Fruit fly (Drosophila melanogaster) whole organism, pupa: ENCODE measurements around the gene AIF.

ENCODE experiments used
- CG10348 ChIP-seq: fragments of 200-800 bp; sonication (Bioruptor generic); IDR thresholded peaks from 2 replicates; pipeline ENCODE4 v1.3.6; 2022; ENCODE audit warnings: missing biosample characterization, missing genetic modification characterization
- CG12605 ChIP-seq: fragments of 200-800 bp; sonication (Bioruptor generic); IDR thresholded peaks from 2 replicates; pipeline ENCODE4 v1.3.6; 2022; ENCODE audit warnings: missing biosample characterization, missing genetic modification characterization
- CG13204 ChIP-seq: fragments of 200-800 bp; sonication (Bioruptor generic); optimal IDR thresholded peaks from 2 replicates; lab custom pipeline; 2018; ENCODE audit warnings: missing biosample characterization, mild to moderate bottlenecking, missing genetic modification characterization, moderate library complexity
- CG14655 ChIP-seq: fragments of 200-800 bp; sonication (Bioruptor generic); optimal IDR thresholded peaks from 3 replicates; lab custom pipeline; 2017; ENCODE audit warnings: mild to moderate bottlenecking, missing biosample characterization, missing genetic modification reagents, missing genetic modification characterization
- CG15710 ChIP-seq: fragments of 200-800 bp; sonication (Bioruptor generic); optimal IDR thresholded peaks from 2 replicates; lab custom pipeline; 2018; ENCODE audit warnings: missing biosample characterization, mild to moderate bottlenecking, missing genetic modification characterization, moderate library complexity
- CG17806 ChIP-seq: fragments of 200-800 bp; sonication (Bioruptor generic); optimal IDR thresholded peaks from 2 replicates; lab custom pipeline; 2018; ENCODE audit warnings: missing biosample characterization, mild to moderate bottlenecking, missing genetic modification characterization, moderate library complexity
- CG32121 ChIP-seq: fragments of 200-800 bp; sonication (Bioruptor generic); IDR thresholded peaks from 2 replicates; pipeline ENCODE4 v1.3.6; 2022; ENCODE audit warnings: missing biosample characterization, missing genetic modification characterization
- CG34367 ChIP-seq: fragments of 200-800 bp; sonication (Bioruptor generic); optimal IDR thresholded peaks from 2 replicates; lab custom pipeline; 2018; ENCODE audit warnings: missing biosample characterization, mild to moderate bottlenecking, missing genetic modification characterization
- CG4496 ChIP-seq: fragments of 200-800 bp; sonication (Bioruptor generic); IDR thresholded peaks from 3 replicates; pipeline ENCODE4 v1.3.6; 2022; ENCODE audit warnings: missing biosample characterization, missing genetic modification characterization
- CG8159 ChIP-seq: fragments of 200-800 bp; sonication (Bioruptor generic); optimal IDR thresholded peaks from 3 replicates; lab custom pipeline; 2018; ENCODE audit warnings: missing biosample characterization, mild to moderate bottlenecking, missing genetic modification characterization, moderate library complexity
- CG8301 ChIP-seq: fragments of 200-800 bp; sonication (Bioruptor generic); optimal IDR thresholded peaks from 2 replicates; lab custom pipeline; 2018; ENCODE audit warnings: missing biosample characterization, mild to moderate bottlenecking, missing genetic modification characterization
- CG9948 ChIP-seq: fragments of 200-800 bp; sonication (Bioruptor generic); optimal IDR thresholded peaks from 2 replicates; lab custom pipeline; 2018; ENCODE audit warnings: missing biosample characterization, mild to moderate bottlenecking, missing genetic modification characterization, moderate library complexity
- D1 ChIP-seq: fragments of 200-800 bp; sonication (Bioruptor generic); optimal IDR thresholded peaks from 2 replicates; lab custom pipeline; 2018; ENCODE audit warnings: missing biosample characterization, mild to moderate bottlenecking, missing genetic modification characterization, moderate library complexity
- EcR ChIP-seq: fragments of 200-800 bp; sonication (Bioruptor generic); optimal IDR thresholded peaks from 3 replicates; lab custom pipeline; 2019; ENCODE audit warnings: missing biosample characterization, missing genetic modification characterization, mild to moderate bottlenecking, moderate library complexity, missing genetic modification reagents
- Ets98B ChIP-seq: fragments of 200-800 bp; sonication (Bioruptor generic); IDR thresholded peaks from 2 replicates; pipeline ENCODE4 v1.3.6; 2022; ENCODE audit warnings: missing biosample characterization, missing genetic modification characterization
- Pif1A ChIP-seq: fragments of 200-800 bp; sonication (Bioruptor generic); optimal IDR thresholded peaks from 3 replicates; lab custom pipeline; 2016; ENCODE audit warnings: missing biosample characterization, missing genetic modification characterization
- Pif1B ChIP-seq: fragments of 200-800 bp; sonication (Bioruptor generic); optimal IDR thresholded peaks from 3 replicates; lab custom pipeline; 2016; ENCODE audit warnings: missing biosample characterization, missing genetic modification characterization
- Snoo ChIP-seq: fragments of 200-800 bp; sonication (Bioruptor generic); optimal IDR thresholded peaks from 3 replicates; lab custom pipeline; 2017; ENCODE audit warnings: missing biosample characterization, mild to moderate bottlenecking, missing genetic modification characterization, inconsistent platforms
- fd96Ca ChIP-seq: fragments of 200-800 bp; sonication (Bioruptor generic); IDR thresholded peaks from 3 replicates; pipeline ENCODE4 v1.3.6; 2022; ENCODE audit warnings: missing biosample characterization, missing genetic modification characterization
- gl ChIP-seq: fragments of 200-800 bp; sonication (Bioruptor generic); optimal IDR thresholded peaks from 2 replicates; lab custom pipeline; 2018; ENCODE audit warnings: missing biosample characterization, mild to moderate bottlenecking, missing genetic modification characterization
- rn ChIP-seq: fragments of 200-800 bp; sonication (Bioruptor generic); IDR thresholded peaks from 2 replicates; pipeline ENCODE4 v1.3.6; 2022; ENCODE audit warnings: missing biosample characterization, missing genetic modification characterization

Gene AIF

dm6 chr2L:2184129-2184528 is 32.6 kb downstream of the AIF start:
- TF ChIP-seq CG8159 (tag; lab: Kevin White, UChicago): no peak
- TF ChIP-seq CG4496: peak; percentile 67; the same call in 2 of the 3 replicates
- no peak for TF ChIP-seq EcR (GFP tag; lab: Kevin White, UChicago)
- TF ChIP-seq rn: no peak
- TF ChIP-seq Pif1B (GFP tag; lab: Kevin White, UChicago): no peak
- no peak for TF ChIP-seq CG9948 (tag; lab: Kevin White, UChicago)
- TF ChIP-seq CG32121 (GFP tag; lab: Robert Waterston, UW): 0 out of 2 replicates have a peak, but pooled peaks have one; percentile 25
- no peak for TF ChIP-seq CG14655
- peak; percentile 72 for TF ChIP-seq Ets98B
- no peak for TF ChIP-seq CG15710 (tag; lab: Kevin White, UChicago)
- no peak for TF ChIP-seq CG13204 (GFP tag; lab: Kevin White, UChicago)
- TF ChIP-seq CG8301: peak; percentile 21
- TF ChIP-seq CG10348 (GFP tag; lab: Robert Waterston, UW): no peak
- TF ChIP-seq CG12605: peak; percentile 28; the same call in 1 of the 2 replicates
- peak; percentile 31; the same call in 1 of the 3 replicates for TF ChIP-seq fd96Ca (GFP tag; lab: Robert Waterston, UW)
- TF ChIP-seq, all 21 proteins: peak for 6

- TF ChIP-seq CG12605: peak; percentile 11; the same call in 1 of the 2 replicates
- TF ChIP-seq Snoo (tag; lab: Kevin White, UChicago): peak; percentile 22
- no peak for TF ChIP-seq D1 (tag; lab: Kevin White, UChicago)
- peak; percentile 48 for TF ChIP-seq CG8159 (tag; lab: Kevin White, UChicago)
- TF ChIP-seq CG13204 (GFP tag; lab: Kevin White, UChicago): no peak
- peak; percentile 21 for TF ChIP-seq CG9948 (tag; lab: Kevin White, UChicago)
- TF ChIP-seq Pif1B (GFP tag; lab: Kevin White, UChicago): peak; percentile 62
- no peak for TF ChIP-seq gl
- TF ChIP-seq rn: peak; percentile 47
- no peak for TF ChIP-seq fd96Ca (GFP tag; lab: Robert Waterston, UW)
- peak; percentile 29 for TF ChIP-seq CG17806
- TF ChIP-seq Ets98B: peak; percentile 37; the same call in 1 of the 2 replicates
- TF ChIP-seq CG15710 (tag; lab: Kevin White, UChicago): no peak
- TF ChIP-seq CG32121 (GFP tag; lab: Robert Waterston, UW): peak; percentile 25; the same call in 1 of the 2 replicates
- TF ChIP-seq CG34367 (tag; lab: Kevin White, UChicago): peak; percentile 1
- TF ChIP-seq CG4496: peak; percentile 56; the same call in 1 of the 3 replicates
- no peak for TF ChIP-seq EcR (GFP tag; lab: Kevin White, UChicago)
- TF ChIP-seq CG8301: peak; percentile 75
- TF ChIP-seq Pif1A: peak; percentile 55
- TF ChIP-seq CG10348 (GFP tag; lab: Robert Waterston, UW): no peak
- peak; percentile 54 for TF ChIP-seq CG14655
These were observed 33.1 kb downstream of the AIF start for dm6 chr2L:2184659-2185058.

dm6 chr2L:2185373-2185772 is 33.8 kb downstream of the AIF start:
- TF ChIP-seq CG4496 (no peak), CG14655 (peak; percentile 70), Ets98B (peak; percentile 11; the same call in 1 of the 2 replicates), Snoo (tag; lab: Kevin White, UChicago) (peak; percentile 23), CG34367 (tag; lab: Kevin White, UChicago) (no peak), Pif1A (no peak), CG32121 (GFP tag; lab: Robert Waterston, UW) (no peak), CG15710 (tag; lab: Kevin White, UChicago) (no peak), CG8301 (peak; percentile 84), Pif1B (GFP tag; lab: Kevin White, UChicago) (peak; percentile 1), CG8159 (tag; lab: Kevin White, UChicago) (no peak), rn (no peak), CG17806 (no peak)

dm6 chr2L:2187411-2187810 is 35.9 kb downstream of the AIF start:
- TF ChIP-seq CG13204 (GFP tag; lab: Kevin White, UChicago) (no peak), Ets98B (no peak), EcR (GFP tag; lab: Kevin White, UChicago) (no peak), CG9948 (tag; lab: Kevin White, UChicago) (no peak), CG4496 (no peak), Pif1B (GFP tag; lab: Kevin White, UChicago) (no peak), gl (no peak), CG15710 (tag; lab: Kevin White, UChicago) (no peak)

- TF ChIP-seq CG9948 (tag; lab: Kevin White, UChicago) (peak; percentile 45), D1 (tag; lab: Kevin White, UChicago) (no peak), CG17806 (peak; percentile 56), rn (no peak), Pif1B (GFP tag; lab: Kevin White, UChicago) (peak; percentile 64), CG32121 (GFP tag; lab: Robert Waterston, UW) (no peak), EcR (GFP tag; lab: Kevin White, UChicago) (no peak), Pif1A (peak; percentile 71), CG34367 (tag; lab: Kevin White, UChicago) (peak; percentile 28), CG14655 (peak; percentile 77), gl (no peak), CG8301 (peak; percentile 78), CG8159 (tag; lab: Kevin White, UChicago) (peak; percentile 48), CG4496 (peak; percentile 81), Snoo (tag; lab: Kevin White, UChicago) (peak; percentile 82), CG10348 (GFP tag; lab: Robert Waterston, UW) (0 out of 2 replicates have a peak, but pooled peaks have one; percentile 20), Ets98B (peak; percentile 58), CG12605 (peak; percentile 59; the same call in 1 of the 2 replicates), CG15710 (tag; lab: Kevin White, UChicago) (peak; percentile 36), CG13204 (GFP tag; lab: Kevin White, UChicago) (no peak), fd96Ca (GFP tag; lab: Robert Waterston, UW) (peak; percentile 62; the same call in 2 of the 3 replicates)
These were observed 37.5 kb downstream of the AIF start for dm6 chr2L:2189100-2189499.

- TF ChIP-seq CG8159 (tag; lab: Kevin White, UChicago): no peak
These were observed 39.1 kb downstream of the AIF start for dm6 chr2L:2190684-2191083.
